Fruit fly (Drosophila melanogaster): ENCODE results near the gene CG34163.

DNA sequence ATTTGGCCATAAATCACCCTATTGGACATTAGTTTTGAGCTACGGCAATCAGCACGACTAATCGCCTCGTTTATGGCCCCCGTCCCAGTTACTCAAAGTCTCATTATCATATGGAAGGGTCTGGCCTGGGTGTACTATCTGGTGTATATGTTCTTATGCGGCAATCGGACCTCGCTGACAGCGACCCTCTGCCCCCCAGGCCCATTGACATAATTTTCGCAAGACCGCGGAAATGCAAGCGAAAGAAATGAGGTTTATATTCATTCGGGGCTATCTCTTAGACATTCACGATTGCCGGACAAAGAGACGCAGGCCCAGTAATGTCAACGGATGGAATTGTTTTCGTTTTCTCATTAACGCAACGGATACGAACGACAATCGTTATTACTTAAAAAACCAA, 40.7 kb downstream of the CG34163 start:
- no peak for TF ChIP-seq woc (GFP tag; optimal IDR thresholded peaks at IDR 0.05)
- no peak for TF ChIP-seq foxo (GFP tag; optimal IDR thresholded peaks at IDR 0.05)
- no peak for TF ChIP-seq psq (GFP tag; optimal IDR thresholded peaks at IDR 0.05)
- no peak for TF ChIP-seq usp (GFP tag; optimal IDR thresholded peaks at IDR 0.05)
- TF ChIP-seq h (GFP tag; optimal IDR thresholded peaks at IDR 0.05): no peak
- no peak for TF ChIP-seq Myc (optimal IDR thresholded peaks at IDR 0.05)
- TF ChIP-seq Vsx2 (GFP tag; optimal IDR thresholded peaks at IDR 0.05; ENCODE audit: partially characterized antibody): no peak
- no peak for TF ChIP-seq GATAd (GFP tag; optimal IDR thresholded peaks at IDR 0.05)
- TF ChIP-seq Hr78 (GFP tag; optimal IDR thresholded peaks at IDR 0.05): no peak
- no peak for TF ChIP-seq rgr (GFP tag; optimal IDR thresholded peaks at IDR 0.05)
- TF ChIP-seq CrebA (GFP tag; optimal IDR thresholded peaks at IDR 0.05; ENCODE audit: borderline replicate concordance): no peak
